Worm (Caenorhabditis elegans) whole organism, L4 larva: ENCODE results near the gene ptp-5.2.
A peak's percentile ranks its signal among the peaks of the same experiment; 100 is the strongest.

Source experiments
- D1046.2 ChIP-seq: fragments of 200-800 bp; sonication (Bioruptor generic); IDR thresholded peaks from 2 replicates; pipeline ENCODE4 v1.3.6; 2022; ENCODE audit warnings: missing genetic modification characterization, missing compliant biosample characterization
- F10B5.3 ChIP-seq: sonication (generic microtip); optimal IDR thresholded peaks from 2 replicates; lab custom pipeline; 2016; ENCODE audit warnings: mild to moderate bottlenecking, missing genetic modification characterization, missing compliant biosample characterization
- F37D6.2 ChIP-seq: sonication (generic microtip); optimal IDR thresholded peaks from 2 replicates; lab custom pipeline; 2016; ENCODE audit warnings: mild to moderate bottlenecking, missing genetic modification characterization, missing compliant biosample characterization
- F44E2.7 ChIP-seq: fragments of 200-800 bp; sonication (Bioruptor generic); IDR thresholded peaks from 2 replicates; pipeline ENCODE4 v2.1.2; 2022; ENCODE audit warnings: missing genetic modification characterization, missing compliant biosample characterization
- ZK337.2 ChIP-seq: fragments of 200-800 bp; sonication (Bioruptor generic); IDR thresholded peaks from 2 replicates; pipeline ENCODE4 v1.3.6; 2022; ENCODE audit warnings: missing genetic modification reagents, missing genetic modification characterization, missing compliant biosample characterization
- ZK546.5 ChIP-seq, 2 experiments: sonication (generic microtip); optimal IDR thresholded peaks; 2 replicates each; lab custom pipeline; 2017; ENCODE audit warnings: missing biosample characterization in 2 of 2, missing genetic modification characterization in 2 of 2
- ama-1 ChIP-seq: fragments of 150-350 bp; optimal IDR thresholded peaks from 2 replicates; lab custom pipeline; 2014; ENCODE audit warnings: inconsistent platforms, mixed read lengths
- arid-1 ChIP-seq: fragments of 200-800 bp; sonication (Bioruptor generic); conservative IDR thresholded peaks from 2 replicates; pipeline ENCODE4 v1.3.6; 2022; ENCODE audit warnings: missing genetic modification reagents, missing genetic modification characterization, missing compliant biosample characterization
- attf-4 ChIP-seq: sonication (generic microtip); optimal IDR thresholded peaks from 3 replicates; lab custom pipeline; 2017; ENCODE audit warnings: missing biosample characterization, missing genetic modification characterization
- ceh-32 ChIP-seq: sonication (generic microtip); optimal IDR thresholded peaks from 2 replicates; lab custom pipeline; 2016; ENCODE audit warnings: mild to moderate bottlenecking, missing genetic modification characterization, missing compliant biosample characterization; ENCODE audit not compliant: poor library complexity
- ces-1 ChIP-seq: fragments of 150-350 bp; sonication (generic microtip); optimal IDR thresholded peaks from 4 replicates; lab custom pipeline; 2014; ENCODE audit warnings: missing biosample characterization, missing genetic modification reagents, missing genetic modification characterization
- daf-12 ChIP-seq: fragments of 150-350 bp; optimal IDR thresholded peaks from 2 replicates; lab custom pipeline; 2014; ENCODE audit warnings: missing biosample characterization, missing genetic modification reagents, missing genetic modification characterization
- daf-16 ChIP-seq, 3 experiments: sonication (generic microtip); optimal IDR thresholded peaks; 2 replicates each; lab custom pipeline; 2016 to 2017; ENCODE audit warnings: missing genetic modification characterization in 3 of 3, missing genetic modification reagents in 3 of 3, mild to moderate bottlenecking in 2 of 3, missing compliant biosample characterization in 2 of 3, missing biosample characterization in 1 of 3, moderate library complexity in 1 of 3
- daf-19 ChIP-seq: fragments of 200-800 bp; sonication (Bioruptor generic); conservative IDR thresholded peaks from 2 replicates; pipeline ENCODE4 v1.3.6; 2022; ENCODE audit warnings: missing genetic modification characterization, missing compliant biosample characterization
- daf-8 ChIP-seq: fragments of 200-800 bp; sonication (Bioruptor generic); IDR thresholded peaks from 2 replicates; pipeline ENCODE4 v1.3.6; 2022; ENCODE audit warnings: missing genetic modification characterization, missing compliant biosample characterization
- dmd-8 ChIP-seq: fragments of 200-800 bp; sonication (Bioruptor generic); IDR thresholded peaks from 2 replicates; pipeline ENCODE4 v1.3.6; 2022; ENCODE audit warnings: missing genetic modification characterization, missing compliant biosample characterization
- dmd-9 ChIP-seq: fragments of 200-800 bp; sonication (Bioruptor generic); IDR thresholded peaks from 2 replicates; pipeline ENCODE4 v1.3.6; 2022; ENCODE audit warnings: missing genetic modification reagents, missing genetic modification characterization, missing compliant biosample characterization
- duxl-1 ChIP-seq: sonication (generic microtip); optimal IDR thresholded peaks from 2 replicates; lab custom pipeline; 2016; ENCODE audit warnings: mild to moderate bottlenecking, missing genetic modification characterization, moderate library complexity, missing compliant biosample characterization; ENCODE audit not compliant: poor library complexity
- dve-1 ChIP-seq: sonication (generic microtip); optimal IDR thresholded peaks from 2 replicates; lab custom pipeline; 2017; ENCODE audit warnings: antibody characterized with exemption, mild to moderate bottlenecking, missing genetic modification characterization, missing compliant biosample characterization; ENCODE audit not compliant: insufficient read depth
- egl-27 ChIP-seq: sonication (generic microtip); optimal IDR thresholded peaks from 3 replicates; lab custom pipeline; 2017; ENCODE audit warnings: missing biosample characterization, missing genetic modification reagents, missing genetic modification characterization
- fos-1 ChIP-seq: fragments of 150-350 bp; optimal IDR thresholded peaks from 2 replicates; lab custom pipeline; 2014; ENCODE audit warnings: missing biosample characterization, missing genetic modification characterization
- gei-8 ChIP-seq: fragments of 200-800 bp; sonication (Bioruptor generic); optimal IDR thresholded peaks from 2 replicates; lab custom pipeline; 2018; ENCODE audit warnings: mild to moderate bottlenecking, missing genetic modification characterization, missing compliant biosample characterization
- hlh-11 ChIP-seq: fragments of 200-800 bp; sonication (Bioruptor generic); optimal IDR thresholded peaks from 2 replicates; lab custom pipeline; 2018; ENCODE audit warnings: mild to moderate bottlenecking, missing genetic modification characterization, missing compliant biosample characterization
- jun-1 ChIP-seq: fragments of 150-350 bp; optimal IDR thresholded peaks from 2 replicates; lab custom pipeline; 2014; ENCODE audit warnings: missing biosample characterization, missing genetic modification reagents, missing genetic modification characterization
- lim-7 ChIP-seq: fragments of 200-800 bp; sonication (Bioruptor generic); IDR thresholded peaks from 2 replicates; pipeline ENCODE4 v1.3.6; 2022; ENCODE audit warnings: missing genetic modification characterization, missing compliant biosample characterization
- lin-13 ChIP-seq: fragments of 150-350 bp; optimal IDR thresholded peaks from 2 replicates; lab custom pipeline; 2014; ENCODE audit warnings: missing biosample characterization, missing genetic modification reagents, missing genetic modification characterization
- lsy-2 ChIP-seq, 2 experiments: fragments of 150-350 bp in 1 of 2; sonication (generic microtip) in 1 of 2; optimal IDR thresholded peaks; 2 replicates each; lab custom pipeline; 2014 to 2017; ENCODE audit warnings: missing biosample characterization in 2 of 2, missing genetic modification characterization in 2 of 2
- madf-5 ChIP-seq, 2 experiments: fragments of 200-800 bp; sonication (Bioruptor generic); IDR thresholded peaks; 2 replicates each; pipeline ENCODE4 v1.3.6; 2022; ENCODE audit warnings: missing compliant biosample characterization in 2 of 2, missing genetic modification characterization in 2 of 2
- mxl-3 ChIP-seq: fragments of 200-800 bp; sonication (Bioruptor generic); optimal IDR thresholded peaks from 2 replicates; lab custom pipeline; 2018; ENCODE audit warnings: mild to moderate bottlenecking, missing genetic modification characterization, missing compliant biosample characterization
- nhr-102 ChIP-seq: sonication (generic microtip); optimal IDR thresholded peaks from 2 replicates; lab custom pipeline; 2016; ENCODE audit warnings: mild to moderate bottlenecking, missing genetic modification characterization, moderate library complexity, missing compliant biosample characterization
- nhr-111 ChIP-seq: fragments of 200-800 bp; sonication (Bioruptor generic); optimal IDR thresholded peaks from 2 replicates; lab custom pipeline; 2018; ENCODE audit warnings: mild to moderate bottlenecking, missing genetic modification characterization, missing compliant biosample characterization
- nhr-237 ChIP-seq: sonication (generic microtip); optimal IDR thresholded peaks from 2 replicates; lab custom pipeline; 2017; ENCODE audit warnings: missing biosample characterization, missing genetic modification characterization
- nhr-25 ChIP-seq: sonication (generic microtip); optimal IDR thresholded peaks from 2 replicates; lab custom pipeline; 2017; ENCODE audit warnings: missing genetic modification characterization, mild to moderate bottlenecking, missing compliant biosample characterization, antibody characterized with exemption, moderate library complexity, borderline replicate concordance; ENCODE audit not compliant: insufficient read depth
- nhr-42 ChIP-seq: fragments of 200-800 bp; sonication (Bioruptor generic); IDR thresholded peaks from 2 replicates; pipeline ENCODE4 v1.3.6; 2022; ENCODE audit warnings: missing genetic modification characterization, missing compliant biosample characterization
- nhr-76 ChIP-seq: fragments of 150-350 bp; optimal IDR thresholded peaks from 2 replicates; lab custom pipeline; 2014; ENCODE audit warnings: missing biosample characterization, missing genetic modification characterization
- nhr-77 ChIP-seq: fragments of 150-350 bp; optimal IDR thresholded peaks from 2 replicates; lab custom pipeline; 2014; ENCODE audit warnings: missing biosample characterization, missing genetic modification characterization
- pha-4 ChIP-seq, 2 experiments: fragments of 150-350 bp in 1 of 2; fragments of 200-800 bp in 1 of 2; sonication (Bioruptor generic) in 1 of 2; IDR thresholded peaks in 1 of 2; optimal IDR thresholded peaks in 1 of 2; 2 replicates each; pipeline versions ENCODE4 v1.3.6 to Lab custom; 2014 to 2022; ENCODE audit warnings: missing genetic modification characterization in 2 of 2, missing genetic modification reagents in 2 of 2, missing biosample characterization in 1 of 2, missing compliant biosample characterization in 1 of 2
- php-3 ChIP-seq: fragments of 200-800 bp; sonication (Bioruptor generic); IDR thresholded peaks from 2 replicates; pipeline ENCODE4 v1.3.6; 2022; ENCODE audit warnings: missing genetic modification reagents, missing genetic modification characterization, missing compliant biosample characterization
- sdz-12 ChIP-seq: fragments of 200-800 bp; sonication (Bioruptor generic); optimal IDR thresholded peaks from 2 replicates; lab custom pipeline; 2018; ENCODE audit warnings: mild to moderate bottlenecking, missing genetic modification characterization, missing compliant biosample characterization
- snpc-1.2 ChIP-seq: fragments of 200-800 bp; sonication (Bioruptor generic); IDR thresholded peaks from 2 replicates; pipeline ENCODE4 v1.3.6; 2022; ENCODE audit warnings: missing genetic modification reagents, missing genetic modification characterization, missing compliant biosample characterization
- tra-1 ChIP-seq: fragments of 200-800 bp; sonication (Bioruptor generic); IDR thresholded peaks from 2 replicates; pipeline ENCODE4 v1.3.6; 2022; ENCODE audit warnings: missing genetic modification reagents, missing genetic modification characterization, missing compliant biosample characterization
- unc-130 ChIP-seq: sonication (generic microtip); optimal IDR thresholded peaks from 2 replicates; lab custom pipeline; 2016; ENCODE audit warnings: missing genetic modification reagents, missing genetic modification characterization, missing compliant biosample characterization
- unc-39 ChIP-seq: sonication (generic microtip); optimal IDR thresholded peaks from 2 replicates; lab custom pipeline; 2017; ENCODE audit warnings: missing biosample characterization, missing genetic modification characterization
- unc-62 ChIP-seq, 3 experiments: fragments of 150-350 bp in 1 of 3; sonication (generic microtip); optimal IDR thresholded peaks in 2 of 3; peaks in 1 of 3; 1 replicate in 1 of 3; 2 replicates in 2 of 3; lab custom pipeline; 2014 to 2017; ENCODE audit warnings: missing biosample characterization in 3 of 3, missing genetic modification characterization in 3 of 3, missing genetic modification reagents in 3 of 3, missing genotype in 1 of 3
- zfp-2 ChIP-seq: sonication (generic microtip); optimal IDR thresholded peaks from 2 replicates; lab custom pipeline; 2016; ENCODE audit warnings: mild to moderate bottlenecking, missing genetic modification characterization, missing compliant biosample characterization
- zip-11 ChIP-seq: fragments of 200-800 bp; sonication (Bioruptor generic); IDR thresholded peaks from 2 replicates; pipeline ENCODE4 v1.3.6; 2022; ENCODE audit warnings: missing genetic modification characterization, missing compliant biosample characterization
- zip-2 ChIP-seq: fragments of 150-350 bp; optimal IDR thresholded peaks from 2 replicates; lab custom pipeline; 2014; ENCODE audit warnings: missing biosample characterization, missing genetic modification characterization

The ptp-5.2 gene

ce11 chrIV:14792602-14793232, 32.0 kb upstream of the ptp-5.2 start, which contains the start of gene gdi-1 (continued):
- TF ChIP-seq zfp-2 (no peak), ces-1 (GFP tag; lab: Kevin White, UChicago) (no peak), zip-11 (no peak), nhr-237 (no peak), dmd-9 (0 out of 2 replicates have a peak, but pooled peaks have one; percentile 11), lsy-2 (tag; optimal IDR thresholded peaks at IDR 0.05; lab: Kevin White, UChicago) (no peak), snpc-1.2 (GFP tag; lab: Robert Waterston, UW) (no peak), duxl-1 (tag; lab: Kevin White, UChicago) (no peak), unc-39 (no peak), php-3 (GFP tag; lab: Robert Waterston, UW) (no peak), F44E2.7 (no peak)

ce11 chrIV:14790579-14790978, 29.8 kb upstream of the ptp-5.2 start:
- TF ChIP-seq ceh-32 (tag; lab: Kevin White, UChicago) (no peak), daf-8 (GFP tag; lab: Robert Waterston, UW) (no peak), nhr-111 (GFP tag; lab: Kevin White, UChicago) (no peak), gei-8 (GFP tag; lab: Kevin White, UChicago) (no peak), lsy-2 (tag; optimal IDR thresholded peaks at IDR 0.05; lab: Kevin White, UChicago) (no peak), pha-4 (GFP tag; IDR thresholded peaks at IDR 0.05; lab: Robert Waterston, UW) (peak; percentile 41; the same call in 1 of the 2 replicates), pha-4 (tag; optimal IDR thresholded peaks at IDR 0.05; lab: Kevin White, UChicago) (no peak), arid-1 (GFP tag; lab: Robert Waterston, UW) (no peak), daf-19 (GFP tag; lab: Robert Waterston, UW) (no peak), daf-16 (GFP tag; optimal IDR thresholded peaks at IDR 0.05; lab: Kevin White, UChicago) (no peak), daf-16 (tag; optimal IDR thresholded peaks at IDR 0.05; lab: Kevin White, UChicago) (peak; percentile 39), dmd-8 (no peak), F37D6.2 (tag; lab: Kevin White, UChicago) (no peak), fos-1 (tag; lab: Kevin White, UChicago) (no peak), snpc-1.2 (GFP tag; lab: Robert Waterston, UW) (peak; percentile 72), unc-130 (GFP tag; lab: Kevin White, UChicago) (no peak), ces-1 (GFP tag; lab: Kevin White, UChicago) (no peak), jun-1 (tag; lab: Kevin White, UChicago) (no peak), nhr-77 (tag; lab: Kevin White, UChicago) (no peak), ZK337.2 (no peak), dve-1 (tag; lab: Kevin White, UChicago) (peak; percentile 9), mxl-3 (GFP tag; lab: Kevin White, UChicago) (no peak), tra-1 (GFP tag; lab: Robert Waterston, UW) (no peak), nhr-237 (no peak), sdz-12 (GFP tag; lab: Kevin White, UChicago) (no peak), nhr-25 (tag; lab: Kevin White, UChicago) (no peak), F10B5.3 (tag; lab: Kevin White, UChicago) (no peak), lin-13 (GFP tag; lab: Kevin White, UChicago) (no peak), nhr-42 (GFP tag; lab: Robert Waterston, UW) (no peak), ama-1 (lab: Kevin White, UChicago) (peak; percentile 31), nhr-76 (no peak), lim-7 (GFP tag; lab: Robert Waterston, UW) (no peak), dmd-9 (no peak), madf-5 (GFP tag; IDR thresholded peaks at IDR 0.05; lab: Robert Waterston, UW) (no peak), attf-4 (tag; lab: Kevin White, UChicago) (no peak), nhr-102 (tag; lab: Kevin White, UChicago) (peak; percentile 7), D1046.2 (GFP tag; lab: Robert Waterston, UW) (no peak), zip-2 (no peak), egl-27 (tag; lab: Kevin White, UChicago) (no peak), unc-62 (GFP tag; optimal IDR thresholded peaks at IDR 0.05 in 1 of 2; lab: Kevin White, UChicago) (no peak), unc-62 (tag; optimal IDR thresholded peaks at IDR 0.05; lab: Kevin White, UChicago) (no peak), daf-12 (tag; lab: Kevin White, UChicago) (no peak), hlh-11 (no peak), ZK546.5 (tag; optimal IDR thresholded peaks at IDR 0.05; lab: Kevin White, UChicago) (no peak)
